Fruit fly (Drosophila melanogaster): ENCODE measurements around the gene Diap1.

Gene Diap1

DNA sequence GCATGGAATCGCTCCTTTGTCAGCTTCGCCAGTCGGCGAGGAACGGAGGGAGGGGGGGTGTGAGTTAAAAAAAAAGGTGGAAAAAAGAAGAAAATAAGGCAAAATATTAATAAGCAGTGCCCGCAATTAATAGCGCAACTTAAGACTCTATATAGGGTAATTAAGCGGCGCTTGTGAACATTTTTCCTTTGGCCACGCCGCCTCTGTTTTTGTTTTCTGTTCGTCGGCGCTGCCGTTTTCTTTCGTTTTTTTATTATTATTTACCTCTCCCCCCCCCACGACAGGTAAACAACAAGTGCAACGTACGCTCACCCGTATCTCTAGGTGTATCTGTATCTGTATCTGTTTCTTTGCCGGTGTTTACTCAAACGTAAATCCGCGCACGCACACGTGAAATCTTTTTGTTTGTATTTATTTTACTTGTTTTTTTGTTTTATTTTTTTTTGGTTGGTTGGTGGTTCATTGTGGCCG, 23.6 kb downstream of the Diap1 start (continued):
- peak; percentile 42; the same call in 2 of the 3 replicates for TF ChIP-seq row (GFP tag; IDR thresholded peaks at IDR 0.05)
- TF ChIP-seq CG6813 (GFP tag; optimal IDR thresholded peaks at IDR 0.05) = peak; percentile 78
- TF ChIP-seq Sry-δ (GFP tag; optimal IDR thresholded peaks at IDR 0.05) = no peak
- no peak for TF ChIP-seq Fer2 (tag; optimal IDR thresholded peaks at IDR 0.05)
- peak; percentile 71 for TF ChIP-seq odd (GFP tag; optimal IDR thresholded peaks at IDR 0.05)
- TF ChIP-seq CG12155 (GFP tag; optimal IDR thresholded peaks at IDR 0.05) = no peak
- TF ChIP-seq Hr39 (optimal IDR thresholded peaks at IDR 0.05) = no peak
- no peak for TF ChIP-seq CG18262 (tag; optimal IDR thresholded peaks at IDR 0.05)
- peak; percentile 34 for TF ChIP-seq unpg (GFP tag; optimal IDR thresholded peaks at IDR 0.05)
- no peak for TF ChIP-seq CG11696 (GFP tag; IDR thresholded peaks at IDR 0.05)
- peak; percentile 38 for TF ChIP-seq CG7839 (tag; optimal IDR thresholded peaks at IDR 0.05)
- no peak for TF ChIP-seq gfzf (GFP tag; optimal IDR thresholded peaks at IDR 0.05)
- 0 out of 3 replicates have a peak, but pooled peaks have one; percentile 14 for TF ChIP-seq CG14050 (GFP tag; IDR thresholded peaks at IDR 0.05)

DNA sequence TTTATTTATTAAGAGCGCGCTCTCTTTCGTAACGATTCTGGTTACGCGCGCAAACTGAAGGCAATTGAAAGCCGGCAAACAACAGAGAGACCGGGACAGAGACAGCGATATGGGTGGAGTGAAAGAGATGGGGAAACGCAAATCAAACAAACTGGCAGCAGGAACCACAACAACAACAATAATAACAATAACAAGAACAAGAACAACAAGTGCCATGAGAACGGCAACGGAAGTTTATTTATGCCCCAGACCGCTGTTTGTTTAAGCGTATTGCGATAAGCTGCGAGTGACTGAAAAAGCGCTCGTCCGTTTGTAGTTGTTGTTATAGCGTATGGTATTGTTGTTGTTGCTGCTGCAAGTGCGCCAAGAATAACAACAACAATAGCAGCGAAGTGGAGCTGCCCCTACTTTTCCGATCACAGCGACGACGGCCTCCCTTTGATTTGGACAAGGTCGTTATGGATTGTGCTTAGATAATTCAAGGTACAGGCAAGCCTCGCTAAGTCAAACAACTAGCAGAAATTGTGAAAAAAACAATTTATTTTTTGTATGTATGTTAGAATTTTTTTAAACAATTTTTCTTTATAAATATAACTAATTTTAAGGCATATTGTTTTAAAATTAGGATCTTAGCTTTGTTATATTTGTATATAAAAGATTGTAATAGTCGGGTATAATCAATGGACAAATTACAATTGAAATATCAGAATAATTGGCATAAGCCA, 24.6 kb downstream of the Diap1 start:
- TF ChIP-seq grn (GFP tag; optimal IDR thresholded peaks at IDR 0.05) (peak; percentile 80), phol (tag; optimal IDR thresholded peaks at IDR 0.05) (peak; percentile 36), yki (optimal IDR thresholded peaks at IDR 0.05) (no peak), CG8765 (GFP tag; IDR thresholded peaks at IDR 0.05) (no peak), Lim3 (GFP tag; IDR thresholded peaks at IDR 0.05) (no peak), CG15479 (GFP tag; optimal IDR thresholded peaks at IDR 0.05) (no peak), ttk (GFP tag; IDR thresholded peaks at IDR 0.05) (no peak), Xbp1 (GFP tag; optimal IDR thresholded peaks at IDR 0.05) (no peak), YL-1 (GFP tag; optimal IDR thresholded peaks at IDR 0.05) (peak; percentile 31), Lpt (GFP tag; optimal IDR thresholded peaks at IDR 0.05) (no peak), croc (GFP tag; conservative IDR thresholded peaks at IDR 0.05) (peak; percentile 34; the same call in 1 of the 3 replicates), B-H2 (GFP tag; optimal IDR thresholded peaks at IDR 0.05) (peak; percentile 23), CG3995 (GFP tag; optimal IDR thresholded peaks at IDR 0.05) (no peak), oc (tag; optimal IDR thresholded peaks at IDR 0.05) (peak; percentile 47), CG6854 (GFP tag; optimal IDR thresholded peaks at IDR 0.05) (peak; percentile 72), Hr51 (GFP tag; optimal IDR thresholded peaks at IDR 0.05) (peak; percentile 33 to 68), CG5245 (GFP tag; optimal IDR thresholded peaks at IDR 0.05) (no peak), HHEX (GFP tag; optimal IDR thresholded peaks at IDR 0.05) (peak; percentile 75), gfzf (GFP tag; optimal IDR thresholded peaks at IDR 0.05) (no peak), aop (GFP tag; IDR thresholded peaks at IDR 0.05) (no peak), emc (GFP tag; optimal IDR thresholded peaks at IDR 0.05) (no peak), Hsf (GFP tag; optimal IDR thresholded peaks at IDR 0.05) (peak; percentile 48), CG17186 (GFP tag; optimal IDR thresholded peaks at IDR 0.05) (peak; percentile 45), Jarid2 (GFP tag; optimal IDR thresholded peaks at IDR 0.05) (peak; percentile 75), bbx (GFP tag; IDR thresholded peaks at IDR 0.05; ENCODE audit: partially characterized antibody) (no peak), CG13424 (tag; optimal IDR thresholded peaks at IDR 0.05) (peak; percentile 60), zen (tag; optimal IDR thresholded peaks at IDR 0.05) (peak; percentile 8), CG4820 (GFP tag; optimal IDR thresholded peaks at IDR 0.05) (peak; percentile 38), Nf-YA (GFP tag; IDR thresholded peaks at IDR 0.05) (peak; percentile 23; the same call in 1 of the 2 replicates), CG13287 (GFP tag; IDR thresholded peaks at IDR 0.05; ENCODE audit: partially characterized antibody) (no peak), bigmax (GFP tag; optimal IDR thresholded peaks at IDR 0.05) (peak; percentile 34), Neu2 (GFP tag; optimal IDR thresholded peaks at IDR 0.05; ENCODE audit: borderline replicate concordance) (no peak), Dbx (GFP tag; IDR thresholded peaks at IDR 0.05) (peak; percentile 54; the same call in 1 of the 3 replicates), CG11504 (tag; optimal IDR thresholded peaks at IDR 0.05) (peak; percentile 40), CG42726 (GFP tag; IDR thresholded peaks at IDR 0.05; ENCODE audit: partially characterized antibody) (no peak), ham (GFP tag; IDR thresholded peaks at IDR 0.05) (no peak; the same call in 1 of the 2 replicates), Sin3A (optimal IDR thresholded peaks at IDR 0.05) (no peak)
